Worm (Caenorhabditis elegans) whole organism, midembryonic: Measurements from ENCODE around the gene T05H10.4.

Source experiments
- T22C8.4 ChIP-seq: fragments of 200-800 bp; sonication (Bioruptor generic); IDR thresholded peaks from 2 replicates; pipeline ENCODE4 v1.3.6; 2022; ENCODE audit warnings: missing genetic modification characterization, missing compliant biosample characterization
- cog-1 ChIP-seq: sonication (generic microtip); optimal IDR thresholded peaks from 2 replicates; lab custom pipeline; 2016; ENCODE audit warnings: missing genetic modification characterization, missing compliant biosample characterization
- flt-1 ChIP-seq: fragments of 200-800 bp; sonication (Bioruptor generic); IDR thresholded peaks from 2 replicates; pipeline ENCODE4 v1.3.6; 2022; ENCODE audit warnings: missing genetic modification characterization, missing compliant biosample characterization
- klf-2 ChIP-seq: fragments of 200-800 bp; sonication (Bioruptor generic); conservative IDR thresholded peaks from 2 replicates; pipeline ENCODE4 v1.3.6; 2022; ENCODE audit warnings: missing genetic modification reagents, missing genetic modification characterization, missing compliant biosample characterization
- med-1 ChIP-seq: sonication (generic microtip); optimal IDR thresholded peaks from 2 replicates; lab custom pipeline; 2017; ENCODE audit warnings: missing genetic modification characterization, mild to moderate bottlenecking, missing compliant biosample characterization, antibody characterized with exemption, missing genetic modification reagents; ENCODE audit not compliant: insufficient read depth
- ref-1 ChIP-seq: fragments of 200-800 bp; sonication (Bioruptor generic); conservative IDR thresholded peaks from 2 replicates; pipeline ENCODE4 v1.3.6; 2022; ENCODE audit warnings: missing genetic modification reagents, missing genetic modification characterization, missing compliant biosample characterization
- tab-1 ChIP-seq: fragments of 200-800 bp; sonication (Bioruptor generic); IDR thresholded peaks from 2 replicates; pipeline ENCODE4 v1.3.6; 2022; ENCODE audit warnings: missing genetic modification characterization, missing compliant biosample characterization
- ztf-23 ChIP-seq: fragments of 200-800 bp; sonication (Bioruptor generic); IDR thresholded peaks from 2 replicates; pipeline ENCODE4 v1.3.6; 2022; ENCODE audit warnings: missing genetic modification reagents, missing genetic modification characterization, missing compliant biosample characterization
- ztf-29 ChIP-seq: fragments of 200-800 bp; sonication (Bioruptor generic); IDR thresholded peaks from 2 replicates; pipeline ENCODE4 v1.3.6; 2022; ENCODE audit warnings: missing genetic modification reagents, missing genetic modification characterization, missing compliant biosample characterization

- TF ChIP-seq med-1 = no peak
- no peak for TF ChIP-seq flt-1 (GFP tag; lab: Robert Waterston, UW)
- no peak for TF ChIP-seq klf-2
- TF ChIP-seq ztf-29 (GFP tag; lab: Robert Waterston, UW) = no peak
- no peak for TF ChIP-seq tab-1 (GFP tag; lab: Robert Waterston, UW)
- TF ChIP-seq T22C8.4 (GFP tag; lab: Robert Waterston, UW) = no peak
- no peak for TF ChIP-seq ref-1 (GFP tag; lab: Robert Waterston, UW)
- TF ChIP-seq ztf-23 = no peak
- no peak for TF ChIP-seq cog-1 (tag; lab: Kevin White, UChicago)
Measured at ce11 chrII:8004157-8004556, 48.8 kb upstream of the T05H10.4 start, which contains the start of gene pgp-11.
